Worm (Caenorhabditis elegans) whole organism, L2 larva: Measurements from ENCODE around the gene nth-1.
A peak's percentile ranks its signal among the peaks of the same experiment; 100 is the strongest.

Experiments
- C34F6.9 ChIP-seq: fragments of 150-350 bp; optimal IDR thresholded peaks from 2 replicates; lab custom pipeline; 2014; ENCODE audit warnings: missing biosample characterization, missing genetic modification characterization
- F13H6.1 ChIP-seq: sonication (generic microtip); optimal IDR thresholded peaks from 2 replicates; lab custom pipeline; 2016; ENCODE audit warnings: missing genetic modification characterization, missing compliant biosample characterization
- R02D3.7 ChIP-seq: fragments of 150-350 bp; optimal IDR thresholded peaks from 2 replicates; lab custom pipeline; 2014; ENCODE audit warnings: missing biosample characterization, missing genetic modification characterization
- ZK546.5 ChIP-seq: sonication (generic microtip); optimal IDR thresholded peaks from 2 replicates; lab custom pipeline; 2017; ENCODE audit warnings: missing biosample characterization, missing genetic modification characterization
- ama-1 ChIP-seq: fragments of 150-350 bp; optimal IDR thresholded peaks from 2 replicates; lab custom pipeline; 2018; ENCODE audit warnings: inconsistent platforms
- ceh-16 ChIP-seq: fragments of 150-350 bp; optimal IDR thresholded peaks from 2 replicates; lab custom pipeline; 2014; ENCODE audit warnings: missing biosample characterization, missing genetic modification characterization
- ceh-82 ChIP-seq: fragments of 150-350 bp; optimal IDR thresholded peaks from 2 replicates; lab custom pipeline; 2014; ENCODE audit warnings: missing biosample characterization, missing genetic modification characterization
- crh-2 ChIP-seq: sonication (generic microtip); optimal IDR thresholded peaks from 2 replicates; lab custom pipeline; 2017; ENCODE audit warnings: missing biosample characterization, missing genetic modification characterization
- elt-1 ChIP-seq: fragments of 150-350 bp; optimal IDR thresholded peaks from 2 replicates; lab custom pipeline; 2014; ENCODE audit warnings: missing biosample characterization, missing genetic modification characterization
- elt-3 ChIP-seq: sonication (generic microtip); optimal IDR thresholded peaks from 2 replicates; lab custom pipeline; 2017; ENCODE audit warnings: missing biosample characterization, missing genetic modification characterization
- fos-1 ChIP-seq: fragments of 150-350 bp; optimal IDR thresholded peaks from 2 replicates; lab custom pipeline; 2014; ENCODE audit warnings: missing biosample characterization, missing genetic modification characterization
- gmeb-1 ChIP-seq: fragments of 150-350 bp; optimal IDR thresholded peaks from 2 replicates; lab custom pipeline; 2014; ENCODE audit warnings: missing biosample characterization, missing genetic modification characterization
- lin-11 ChIP-seq: fragments of 150-350 bp; sonication (generic microtip); optimal IDR thresholded peaks from 2 replicates; lab custom pipeline; 2014; ENCODE audit warnings: missing biosample characterization, missing genetic modification characterization, inconsistent platforms, mixed read lengths
- lin-13 ChIP-seq: fragments of 150-350 bp; optimal IDR thresholded peaks from 2 replicates; lab custom pipeline; 2014; ENCODE audit warnings: missing biosample characterization, missing genetic modification reagents, missing genetic modification characterization
- lin-39 ChIP-seq: fragments of 150-350 bp; optimal IDR thresholded peaks from 2 replicates; lab custom pipeline; 2014; ENCODE audit warnings: missing biosample characterization, missing genetic modification reagents, missing genetic modification characterization
- lsy-2 ChIP-seq, 2 experiments: fragments of 150-350 bp in 1 of 2; sonication (generic microtip) in 1 of 2; optimal IDR thresholded peaks; 2 replicates each; lab custom pipeline; 2014 to 2017; ENCODE audit warnings: missing biosample characterization in 2 of 2, missing genetic modification characterization in 2 of 2
- mab-5 ChIP-seq: fragments of 150-350 bp; optimal IDR thresholded peaks from 2 replicates; lab custom pipeline; 2014; ENCODE audit warnings: missing biosample characterization, missing genetic modification characterization
- mbf-1 ChIP-seq: sonication (generic microtip); optimal IDR thresholded peaks from 2 replicates; lab custom pipeline; 2017; ENCODE audit warnings: missing biosample characterization, missing genetic modification characterization
- mdl-1 ChIP-seq, 2 experiments: fragments of 150-350 bp in 1 of 2; sonication (generic microtip) in 1 of 2; optimal IDR thresholded peaks; 2 replicates each; lab custom pipeline; 2017; ENCODE audit warnings: missing biosample characterization in 2 of 2, missing genetic modification characterization in 2 of 2
- nhr-10 ChIP-seq: sonication (generic microtip); optimal IDR thresholded peaks from 2 replicates; lab custom pipeline; 2017; ENCODE audit warnings: missing biosample characterization, missing genetic modification characterization
- nhr-11 ChIP-seq: fragments of 150-350 bp; optimal IDR thresholded peaks from 2 replicates; lab custom pipeline; 2014; ENCODE audit warnings: missing biosample characterization, missing genetic modification characterization
- nhr-12 ChIP-seq: fragments of 150-350 bp; optimal IDR thresholded peaks from 2 replicates; lab custom pipeline; 2014; ENCODE audit warnings: missing biosample characterization, missing genetic modification characterization
- nhr-129 ChIP-seq: fragments of 150-350 bp; optimal IDR thresholded peaks from 2 replicates; lab custom pipeline; 2014; ENCODE audit warnings: missing biosample characterization, missing genetic modification characterization
- nhr-21 ChIP-seq: fragments of 150-350 bp; optimal IDR thresholded peaks from 2 replicates; lab custom pipeline; 2014; ENCODE audit warnings: missing biosample characterization, missing genetic modification characterization
- nhr-237 ChIP-seq: fragments of 150-350 bp; optimal IDR thresholded peaks from 2 replicates; lab custom pipeline; 2014; ENCODE audit warnings: missing biosample characterization, missing genetic modification characterization
- nhr-25 ChIP-seq: fragments of 150-350 bp; sonication (generic microtip); optimal IDR thresholded peaks from 3 replicates; lab custom pipeline; 2014; ENCODE audit warnings: missing biosample characterization, missing genetic modification characterization
- nhr-6 ChIP-seq: fragments of 150-350 bp; optimal IDR thresholded peaks from 2 replicates; lab custom pipeline; 2014; ENCODE audit warnings: missing biosample characterization, missing genetic modification characterization
- nhr-77 ChIP-seq: fragments of 150-350 bp; optimal IDR thresholded peaks from 2 replicates; lab custom pipeline; 2014; ENCODE audit warnings: missing biosample characterization, missing genetic modification characterization
- peb-1 ChIP-seq: fragments of 150-350 bp; optimal IDR thresholded peaks from 2 replicates; lab custom pipeline; 2014; ENCODE audit warnings: missing biosample characterization, missing genetic modification characterization
- sem-4 ChIP-seq: fragments of 150-350 bp; optimal IDR thresholded peaks from 2 replicates; lab custom pipeline; 2014; ENCODE audit warnings: missing biosample characterization, missing genetic modification reagents, missing genetic modification characterization
- skn-1 ChIP-seq: sonication (generic microtip); optimal IDR thresholded peaks from 2 replicates; lab custom pipeline; 2017; ENCODE audit warnings: missing biosample characterization, missing genetic modification characterization
- sma-3 ChIP-seq: sonication (generic microtip); optimal IDR thresholded peaks from 2 replicates; lab custom pipeline; 2016; ENCODE audit warnings: missing genetic modification reagents, missing genetic modification characterization, missing compliant biosample characterization
- snpc-4 ChIP-seq: fragments of 150-350 bp; optimal IDR thresholded peaks from 2 replicates; lab custom pipeline; 2014; ENCODE audit warnings: missing biosample characterization, missing genetic modification characterization
- unc-55 ChIP-seq: fragments of 150-350 bp; sonication (generic microtip); optimal IDR thresholded peaks from 3 replicates; lab custom pipeline; 2014; ENCODE audit warnings: missing biosample characterization, missing genetic modification reagents, missing genetic modification characterization
- ztf-1 ChIP-seq: fragments of 200-800 bp; sonication (Bioruptor generic); conservative IDR thresholded peaks from 2 replicates; pipeline ENCODE4 v1.3.6; 2022; ENCODE audit warnings: missing genetic modification characterization, missing compliant biosample characterization
- ztf-11 ChIP-seq: sonication (generic microtip); optimal IDR thresholded peaks from 2 replicates; lab custom pipeline; 2017; ENCODE audit warnings: missing biosample characterization, missing genetic modification characterization
- ztf-4 ChIP-seq: fragments of 150-350 bp; optimal IDR thresholded peaks from 2 replicates; lab custom pipeline; 2014; ENCODE audit warnings: missing biosample characterization, missing genetic modification characterization

nth-1 gene

DNA sequence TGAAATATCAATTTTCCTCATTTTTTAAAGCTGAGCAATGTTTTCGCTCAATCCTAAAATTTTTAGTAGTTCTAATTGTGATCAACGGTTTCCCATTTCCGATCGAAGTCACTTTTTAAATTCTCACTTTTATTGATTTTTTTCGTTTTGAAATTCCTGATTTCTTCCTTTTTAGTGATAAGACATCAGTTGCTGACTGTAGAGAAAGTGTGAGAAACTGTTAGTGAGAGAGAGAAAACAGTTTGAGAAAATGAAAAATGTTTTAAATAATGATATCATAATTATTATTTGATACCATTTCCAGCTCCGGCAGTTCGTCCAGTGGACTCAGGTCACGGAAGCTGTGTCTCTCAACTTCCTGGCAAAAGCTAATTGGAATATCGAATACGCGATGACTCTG lies 20.4 kb upstream of the nth-1 start:
- TF ChIP-seq fos-1 (tag; lab: Kevin White, UChicago) (peak; percentile 31), mdl-1 (tag; optimal IDR thresholded peaks at IDR 0.05; lab: Kevin White, UChicago) (no peak)

DNA sequence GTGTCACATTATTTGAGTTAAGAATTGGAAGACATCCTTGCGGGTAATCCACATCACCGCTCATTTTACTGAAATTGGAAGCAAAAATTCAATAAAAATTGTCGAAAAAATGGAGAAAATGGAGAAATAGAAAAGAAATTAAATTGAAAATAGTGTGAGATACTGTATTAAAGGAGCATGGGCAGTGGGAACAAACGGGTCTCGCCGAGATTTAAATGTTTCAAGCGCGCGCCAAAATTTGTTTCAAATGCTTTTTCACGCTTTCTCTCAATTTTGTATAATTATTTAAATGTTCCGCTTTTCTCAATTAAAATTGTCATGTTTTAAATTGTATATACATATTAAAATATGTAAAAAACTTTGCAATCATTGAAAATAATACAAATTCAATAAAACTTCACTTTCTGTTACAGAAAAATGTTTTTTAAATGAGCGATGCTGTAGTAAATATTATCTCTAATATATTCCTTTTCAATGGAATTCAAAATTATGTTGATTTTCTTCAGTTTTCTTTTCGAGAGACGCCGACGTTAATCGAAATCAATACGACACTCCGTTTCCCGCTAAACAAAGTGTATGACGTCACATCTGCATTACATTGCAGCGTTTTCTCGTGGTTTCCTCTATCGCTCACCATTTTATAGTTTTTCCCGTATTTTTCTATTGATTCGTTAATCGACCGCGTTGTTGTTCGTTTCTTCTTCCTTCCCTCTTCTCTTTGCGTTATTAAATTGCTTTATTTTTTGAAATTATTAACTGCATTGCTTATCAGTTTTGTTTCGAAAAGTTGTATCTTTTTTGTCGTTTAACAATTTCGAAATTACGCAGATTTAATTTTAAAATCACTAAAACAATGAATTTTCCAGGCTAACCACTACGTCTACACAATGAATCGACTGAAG lies 19.3 kb upstream of the nth-1 start, which contains the start of the genes evl-14 and dcn-1:
TSS of gene evl-14 (minus strand) at position 68 of the 902 bp plus-strand sequence.
TSS of gene dcn-1 (plus strand) at position 852 of the 902 bp plus-strand sequence.
- peak; percentile 73 for TF ChIP-seq lin-13 (GFP tag; lab: Kevin White, UChicago)
- no peak for TF ChIP-seq nhr-10 (tag; lab: Kevin White, UChicago)
- peak; percentile 30 for TF ChIP-seq mab-5 (tag; lab: Kevin White, UChicago)
- TF ChIP-seq elt-1 (tag; lab: Kevin White, UChicago) = no peak
- peak; percentile 60 for TF ChIP-seq sma-3
- no peak for TF ChIP-seq mbf-1 (tag; lab: Kevin White, UChicago)
- peak; percentile 73 for TF ChIP-seq fos-1 (tag; lab: Kevin White, UChicago)
- TF ChIP-seq crh-2 (tag; lab: Kevin White, UChicago) = peak; percentile 95
- peak; percentile 47 for TF ChIP-seq sem-4 (tag; lab: Kevin White, UChicago)
- no peak for TF ChIP-seq ztf-11
- TF ChIP-seq unc-55 (GFP tag; lab: Kevin White, UChicago) = peak; percentile 92
- no peak for TF ChIP-seq peb-1 (tag; lab: Kevin White, UChicago)
- TF ChIP-seq snpc-4 (tag; lab: Kevin White, UChicago) = peak; percentile 35
- TF ChIP-seq nhr-129 (tag; lab: Kevin White, UChicago) = peak; percentile 85
- TF ChIP-seq lsy-2 (tag; optimal IDR thresholded peaks at IDR 0.05; lab: Kevin White, UChicago) = peak; percentile 52 to 91
- TF ChIP-seq ceh-82 (tag; lab: Kevin White, UChicago) = no peak
- TF ChIP-seq elt-3 (tag; lab: Kevin White, UChicago) = no peak
- TF ChIP-seq ZK546.5 = no peak
- TF ChIP-seq ama-1 = peak; percentile 58
- peak in 1 of 2 experiments; percentile 41 for TF ChIP-seq mdl-1 (tag; optimal IDR thresholded peaks at IDR 0.05; lab: Kevin White, UChicago)
- peak; percentile 79 for TF ChIP-seq gmeb-1 (tag; lab: Kevin White, UChicago)
- peak; percentile 20 for TF ChIP-seq skn-1
- no peak for TF ChIP-seq lin-11 (tag; lab: Kevin White, UChicago)
- TF ChIP-seq ceh-16 (tag; lab: Kevin White, UChicago) = no peak
- TF ChIP-seq nhr-21 (tag; lab: Kevin White, UChicago) = peak; percentile 73
- TF ChIP-seq nhr-6 (tag; lab: Kevin White, UChicago) = peak; percentile 79
- peak; percentile 11 for TF ChIP-seq ztf-4 (tag; lab: Kevin White, UChicago)
- peak; percentile 61 for TF ChIP-seq F13H6.1 (tag; lab: Kevin White, UChicago)
- peak; percentile 94 for TF ChIP-seq C34F6.9 (tag; lab: Kevin White, UChicago)
- no peak for TF ChIP-seq nhr-12
- TF ChIP-seq ztf-1 (GFP tag; lab: Robert Waterston, UW) = no peak
- TF ChIP-seq nhr-25 (tag; lab: Kevin White, UChicago) = peak; percentile 76

DNA sequence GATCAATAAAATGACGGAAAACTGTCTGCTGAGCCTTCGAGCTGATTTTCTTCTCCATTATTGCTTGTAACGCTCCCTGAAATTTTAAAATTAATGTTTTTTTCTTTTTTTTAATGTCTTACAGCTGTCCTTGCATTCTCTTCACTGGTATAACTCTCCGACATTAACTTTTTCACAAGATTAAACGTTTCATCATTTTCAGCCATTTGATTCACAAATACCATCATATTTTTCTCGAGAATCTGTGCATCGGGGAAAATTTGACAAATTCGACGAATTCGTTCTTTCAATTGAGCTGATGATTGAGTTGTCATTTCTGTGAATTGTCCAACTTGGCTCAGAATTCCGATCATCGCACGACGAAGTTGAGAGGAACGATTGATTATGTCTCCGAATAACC lies 15.2 kb upstream of the nth-1 start:
- TF ChIP-seq mdl-1 (tag; optimal IDR thresholded peaks at IDR 0.05; lab: Kevin White, UChicago) (no peak), elt-1 (tag; lab: Kevin White, UChicago) (no peak), nhr-77 (tag; lab: Kevin White, UChicago) (no peak), lin-39 (no peak), nhr-11 (tag; lab: Kevin White, UChicago) (no peak), snpc-4 (tag; lab: Kevin White, UChicago) (no peak), nhr-237 (tag; lab: Kevin White, UChicago) (no peak)

DNA sequence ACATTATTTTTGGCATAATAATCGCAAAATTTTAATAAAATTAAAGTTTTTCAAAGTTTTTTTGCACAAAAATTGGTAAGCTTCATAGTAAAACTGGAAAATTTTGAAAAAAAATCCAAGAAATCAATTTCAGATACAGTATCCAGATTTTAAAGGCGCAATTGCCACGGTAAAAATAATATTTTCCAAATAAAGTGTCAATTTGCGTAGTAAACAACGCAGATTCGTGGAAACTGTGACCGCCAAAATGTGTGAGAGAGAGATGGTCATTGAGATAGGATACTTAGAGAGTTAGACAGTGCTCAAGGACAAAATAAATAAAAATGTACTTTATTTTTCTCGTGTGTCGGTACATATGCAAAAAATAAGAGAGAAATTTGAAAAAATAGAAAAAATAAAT lies 8.7 kb upstream of the nth-1 start:
- TF ChIP-seq R02D3.7 (no peak), nhr-25 (tag; lab: Kevin White, UChicago) (peak; percentile 21), nhr-77 (tag; lab: Kevin White, UChicago) (no peak), nhr-237 (tag; lab: Kevin White, UChicago) (no peak), nhr-10 (tag; lab: Kevin White, UChicago) (no peak)
